Worm (Caenorhabditis elegans): ENCODE data around the gene lips-15.

ce11 chrII:12628566-12628965 is 24.4 kb downstream of the lips-15 start, which contains the start of gene nspe-5:
- TF ChIP-seq sea-1 (GFP tag; conservative IDR thresholded peaks at IDR 0.05) (no peak), ama-1 (optimal IDR thresholded peaks at IDR 0.05) (no peak), pes-1 (GFP tag; IDR thresholded peaks at IDR 0.05) (no peak), tra-4 (tag; optimal IDR thresholded peaks at IDR 0.05) (no peak), hmg-4 (GFP tag; optimal IDR thresholded peaks at IDR 0.05) (no peak), flt-1 (GFP tag; IDR thresholded peaks at IDR 0.05) (no peak), F13C5.2 (tag; optimal IDR thresholded peaks at IDR 0.05) (no peak)
